Fruit fly (Drosophila melanogaster): ENCODE data around the gene Srp72.

- TF ChIP-seq EcR (GFP tag; optimal IDR thresholded peaks at IDR 0.05): no peak
- TF ChIP-seq psq (optimal IDR thresholded peaks at IDR 0.05): no peak
- no peak for TF ChIP-seq pan (optimal IDR thresholded peaks at IDR 0.05)
- TF ChIP-seq CG8478 (optimal IDR thresholded peaks at IDR 0.05): no peak
- TF ChIP-seq usp (GFP tag; optimal IDR thresholded peaks at IDR 0.05): no peak
Observed at dm6 chr3R:20574535-20574980, 14.0 kb upstream of the Srp72 start.
